Worm (Caenorhabditis elegans): ENCODE measurements around the gene nspc-12.

DNA sequence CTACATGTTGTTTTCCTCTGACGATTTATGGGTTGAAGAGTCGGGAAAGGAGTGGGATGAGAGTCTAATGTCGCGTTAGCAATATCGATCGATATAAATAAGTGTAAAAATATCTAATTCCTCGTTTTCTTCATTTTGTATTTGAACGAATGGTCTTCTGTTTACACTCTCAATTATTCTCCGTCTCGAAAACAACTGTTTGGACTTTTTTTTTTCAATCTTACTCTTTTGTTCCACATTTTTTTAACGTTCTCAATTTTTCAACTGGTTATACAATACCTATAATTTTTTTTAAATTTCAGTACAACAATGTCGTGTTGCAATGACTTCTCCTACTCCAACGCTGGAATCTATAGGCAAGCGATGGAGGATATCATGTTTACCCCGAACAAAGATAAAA is 35.1 kb downstream of the nspc-12 start, which contains the start of gene F17A2.13:
- TF ChIP-seq ref-1 (GFP tag; conservative IDR thresholded peaks at IDR 0.05) (no peak), flt-1 (GFP tag; IDR thresholded peaks at IDR 0.05) (no peak), cog-1 (tag; optimal IDR thresholded peaks at IDR 0.05) (no peak), ztf-23 (GFP tag; IDR thresholded peaks at IDR 0.05) (no peak)

All from whole organism, midembryonic.